Worm (Caenorhabditis elegans) whole organism, young adult: ENCODE measurements around the gene F46F5.11.
"Not testable (repeated sequence)": the region's sequence is repeated elsewhere in the genome, so short reads cannot be mapped to it uniquely, and the experiment has no call there.

Experiments used
- C06A6.2 ChIP-seq: fragments of 200-800 bp; sonication (Bioruptor generic); conservative IDR thresholded peaks from 2 replicates; pipeline ENCODE4 v1.3.6; 2022; ENCODE audit warnings: missing genetic modification characterization, missing compliant biosample characterization
- C17E4.6 ChIP-seq: fragments of 200-800 bp; sonication (Bioruptor generic); IDR thresholded peaks from 2 replicates; pipeline ENCODE4 v1.3.6; 2022; ENCODE audit warnings: missing genetic modification reagents, missing genetic modification characterization, missing compliant biosample characterization
- K11D2.4 ChIP-seq: fragments of 200-800 bp; sonication (Bioruptor generic); IDR thresholded peaks from 2 replicates; pipeline ENCODE4 v1.3.6; 2022; ENCODE audit warnings: missing genetic modification reagents, missing genetic modification characterization, missing compliant biosample characterization
- K12H6.12 ChIP-seq: fragments of 200-800 bp; sonication (Bioruptor generic); optimal IDR thresholded peaks from 2 replicates; lab custom pipeline; 2018; ENCODE audit warnings: mild to moderate bottlenecking, missing genetic modification characterization, missing compliant biosample characterization
- Y53F4B.3 ChIP-seq: fragments of 200-800 bp; sonication (Bioruptor generic); IDR thresholded peaks from 2 replicates; pipeline ENCODE4 v1.3.6; 2022; ENCODE audit warnings: missing genetic modification reagents, missing genetic modification characterization, missing compliant biosample characterization
- Y56A3A.18 ChIP-seq: fragments of 200-800 bp; sonication (Bioruptor generic); IDR thresholded peaks from 2 replicates; pipeline ENCODE4 v1.3.6; 2022; ENCODE audit warnings: missing genetic modification reagents, missing genetic modification characterization, missing compliant biosample characterization
- Y79H2A.3 ChIP-seq: fragments of 200-800 bp; sonication (Bioruptor generic); conservative IDR thresholded peaks from 2 replicates; pipeline ENCODE4 v1.3.6; 2022; ENCODE audit warnings: missing genetic modification reagents, missing genetic modification characterization, missing compliant biosample characterization
- ama-1 ChIP-seq, 3 experiments: fragments of 150-350 bp in 1 of 3; sonication (generic microtip) in 2 of 3; optimal IDR thresholded peaks; 2 replicates each; lab custom pipeline; 2014 to 2018; ENCODE audit warnings: missing biosample characterization in 2 of 3, missing genetic modification characterization in 2 of 3, missing genetic modification reagents in 2 of 3
- attf-3 ChIP-seq: fragments of 200-800 bp; sonication (Bioruptor generic); conservative IDR thresholded peaks from 2 replicates; pipeline ENCODE4 v1.3.6; 2022; ENCODE audit warnings: missing genetic modification reagents, missing genetic modification characterization, missing compliant biosample characterization
- attf-6 ChIP-seq: fragments of 200-800 bp; sonication (Bioruptor generic); IDR thresholded peaks from 2 replicates; pipeline ENCODE4 v1.3.6; 2022; ENCODE audit warnings: missing genetic modification reagents, missing genetic modification characterization, missing compliant biosample characterization
- ceh-27 ChIP-seq: fragments of 200-800 bp; sonication (Bioruptor generic); optimal IDR thresholded peaks from 2 replicates; lab custom pipeline; 2018; ENCODE audit warnings: mild to moderate bottlenecking, missing genetic modification characterization, moderate library complexity, missing compliant biosample characterization
- ceh-58 ChIP-seq: fragments of 200-800 bp; sonication (Bioruptor generic); IDR thresholded peaks from 2 replicates; pipeline ENCODE4 v1.3.6; 2022; ENCODE audit warnings: missing genetic modification characterization, missing compliant biosample characterization
- chd-7 ChIP-seq: sonication (generic microtip); optimal IDR thresholded peaks from 2 replicates; lab custom pipeline; 2016; ENCODE audit warnings: mild to moderate bottlenecking, missing genetic modification characterization, moderate library complexity, missing compliant biosample characterization
- dpff-1 ChIP-seq: sonication (generic microtip); optimal IDR thresholded peaks from 2 replicates; lab custom pipeline; 2017; ENCODE audit warnings: mild to moderate bottlenecking, missing genetic modification characterization, missing compliant biosample characterization
- dpl-1 ChIP-seq: fragments of 150-350 bp; optimal IDR thresholded peaks from 2 replicates; lab custom pipeline; 2014; ENCODE audit warnings: missing biosample characterization, missing genetic modification reagents, missing genetic modification characterization
- efl-1 ChIP-seq: fragments of 150-350 bp; optimal IDR thresholded peaks from 2 replicates; lab custom pipeline; 2014; ENCODE audit warnings: missing biosample characterization, missing genetic modification reagents, missing genetic modification characterization
- hlh-12 ChIP-seq: sonication (generic microtip); optimal IDR thresholded peaks from 2 replicates; lab custom pipeline; 2016; ENCODE audit warnings: missing genetic modification characterization, missing compliant biosample characterization
- hlh-26 ChIP-seq: fragments of 200-800 bp; sonication (Bioruptor generic); conservative IDR thresholded peaks from 2 replicates; pipeline ENCODE4 v1.3.6; 2022; ENCODE audit warnings: missing genetic modification reagents, missing genetic modification characterization, missing compliant biosample characterization
- hrde-1 ChIP-seq: sonication (generic microtip); optimal IDR thresholded peaks from 2 replicates; lab custom pipeline; 2016; ENCODE audit warnings: missing genetic modification characterization, mild to moderate bottlenecking, missing compliant biosample characterization, moderate library complexity, missing genotype, missing genetic modification reagents, borderline replicate concordance
- let-607 ChIP-seq, 2 experiments: fragments of 200-800 bp in 1 of 2; sonication (Bioruptor generic) in 1 of 2; sonication (generic microtip) in 1 of 2; optimal IDR thresholded peaks; 2 replicates each; lab custom pipeline; 2016 to 2018; ENCODE audit warnings: mild to moderate bottlenecking in 2 of 2, missing compliant biosample characterization in 2 of 2, missing genetic modification characterization in 2 of 2, moderate library complexity in 2 of 2, missing genotype in 1 of 2
- lin-26 ChIP-seq: fragments of 200-800 bp; sonication (Bioruptor generic); IDR thresholded peaks from 2 replicates; pipeline ENCODE4 v1.3.6; 2022; ENCODE audit warnings: missing genetic modification reagents, missing genetic modification characterization, missing compliant biosample characterization
- lir-1 ChIP-seq: fragments of 200-800 bp; sonication (Bioruptor generic); conservative IDR thresholded peaks from 2 replicates; pipeline ENCODE4 v1.3.6; 2022; ENCODE audit warnings: missing genetic modification reagents, missing genetic modification characterization, missing compliant biosample characterization
- lsy-27 ChIP-seq: sonication (generic microtip); optimal IDR thresholded peaks from 2 replicates; lab custom pipeline; 2017; ENCODE audit warnings: missing genetic modification characterization, mild to moderate bottlenecking, missing compliant biosample characterization, antibody characterized with exemption, missing genotype, borderline replicate concordance; ENCODE audit not compliant: insufficient read depth
- madf-3 ChIP-seq: fragments of 200-800 bp; sonication (Bioruptor generic); IDR thresholded peaks from 2 replicates; pipeline ENCODE4 v1.3.6; 2022; ENCODE audit warnings: missing genetic modification reagents, missing genetic modification characterization, missing compliant biosample characterization
- mcd-1 ChIP-seq: fragments of 200-800 bp; sonication (Bioruptor generic); IDR thresholded peaks from 2 replicates; pipeline ENCODE4 v1.3.6; 2022; ENCODE audit warnings: missing genetic modification reagents, missing genetic modification characterization, missing compliant biosample characterization
- mes-4 ChIP-seq: sonication (generic microtip); optimal IDR thresholded peaks from 2 replicates; lab custom pipeline; 2016; ENCODE audit warnings: missing genotype, missing genetic modification characterization, missing compliant biosample characterization
- nfyb-1 ChIP-seq: fragments of 200-800 bp; sonication (Bioruptor generic); IDR thresholded peaks from 2 replicates; pipeline ENCODE4 v1.3.6; 2022; ENCODE audit warnings: missing genetic modification reagents, missing genetic modification characterization, missing compliant biosample characterization
- nhr-27 ChIP-seq: fragments of 200-800 bp; sonication (Bioruptor generic); optimal IDR thresholded peaks from 2 replicates; lab custom pipeline; 2018; ENCODE audit warnings: mild to moderate bottlenecking, missing genetic modification characterization, moderate library complexity, missing compliant biosample characterization
- nhr-90 ChIP-seq: sonication (generic microtip); optimal IDR thresholded peaks from 2 replicates; lab custom pipeline; 2016; ENCODE audit warnings: missing genotype, mild to moderate bottlenecking, missing genetic modification characterization, missing compliant biosample characterization
- pha-4 ChIP-seq: fragments of 150-350 bp; sonication (generic microtip); optimal IDR thresholded peaks from 2 replicates; lab custom pipeline; 2014; ENCODE audit warnings: missing biosample characterization, missing genetic modification reagents, missing genetic modification characterization
- rcor-1 ChIP-seq: fragments of 200-800 bp; sonication (Bioruptor generic); IDR thresholded peaks from 2 replicates; pipeline ENCODE4 v1.3.6; 2022; ENCODE audit warnings: missing genetic modification reagents, missing genetic modification characterization, missing compliant biosample characterization
- rec-8 ChIP-seq, 2 experiments: sonication (generic microtip); optimal IDR thresholded peaks; 2 replicates each; lab custom pipeline; 2016; ENCODE audit warnings: mild to moderate bottlenecking in 2 of 2, missing genetic modification characterization in 2 of 2, missing genetic modification reagents in 2 of 2, missing genotype in 2 of 2, missing biosample characterization in 1 of 2, missing compliant biosample characterization in 1 of 2, moderate library complexity in 1 of 2
- rpc-1 ChIP-seq, 2 experiments: fragments of 150-350 bp in 1 of 2; sonication (generic microtip) in 1 of 2; optimal IDR thresholded peaks; 2 replicates each; lab custom pipeline; 2014 to 2018; ENCODE audit warnings: missing biosample characterization in 1 of 2, missing genetic modification characterization in 1 of 2, missing genetic modification reagents in 1 of 2, missing genotype in 1 of 2
- zfh-2 ChIP-seq: fragments of 200-800 bp; sonication (Bioruptor generic); conservative IDR thresholded peaks from 2 replicates; pipeline ENCODE4 v1.3.6; 2022; ENCODE audit warnings: missing genetic modification reagents, missing genetic modification characterization, missing compliant biosample characterization
- ztf-28 ChIP-seq: fragments of 200-800 bp; sonication (Bioruptor generic); IDR thresholded peaks from 2 replicates; pipeline ENCODE4 v1.3.6; 2022; ENCODE audit warnings: missing genetic modification reagents, missing genetic modification characterization, missing compliant biosample characterization

The F46F5.11 gene

DNA sequence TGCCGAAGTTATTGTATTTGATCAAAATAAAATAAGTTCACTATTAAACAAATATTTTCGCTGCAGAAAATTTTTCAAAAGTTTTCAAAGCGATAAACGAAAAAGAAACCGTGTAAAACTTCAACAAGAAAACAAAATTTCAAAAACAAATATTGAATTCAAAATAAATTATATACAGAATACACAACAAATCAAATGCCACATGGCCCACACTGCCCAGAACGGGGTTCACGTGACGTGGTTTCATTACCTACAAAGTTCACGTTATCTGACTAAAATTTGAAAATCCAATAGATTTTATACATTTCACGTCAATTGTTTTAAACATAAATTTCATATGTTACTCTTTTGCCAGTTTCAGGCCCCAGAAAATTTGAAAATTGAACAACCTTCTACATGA lies 12.0 kb downstream of the F46F5.11 start, which contains the start of gene F46F5.7 (continued):
- no peak for TF ChIP-seq Y53F4B.3 (GFP tag; lab: Robert Waterston, UW)

DNA sequence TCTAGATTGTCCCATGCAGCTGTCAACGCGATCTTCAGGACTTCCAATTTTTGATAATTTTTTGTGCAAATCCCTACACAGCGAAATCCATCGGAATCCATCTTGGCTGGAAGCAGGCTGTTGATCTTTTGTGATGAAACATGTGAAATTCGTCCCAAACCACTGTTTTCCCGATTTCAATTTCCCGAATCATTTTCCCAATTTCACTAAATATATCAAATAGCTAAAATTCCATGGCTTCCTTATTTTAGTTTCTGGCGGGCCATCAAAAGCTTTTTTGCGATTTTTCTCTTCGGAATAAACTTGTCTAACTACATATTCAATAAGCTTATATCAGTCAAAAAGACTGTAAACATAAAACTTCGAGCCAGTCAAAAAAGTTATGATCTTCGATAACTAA lies 13.0 kb downstream of the F46F5.11 start, which contains the start of gene F46F5.8:
Gene F46F5.8, minus strand, starts transcription at position 101 of the 400 bp plus-strand sequence.
- TF ChIP-seq ztf-28 (GFP tag; lab: Robert Waterston, UW) (no peak), efl-1 (no peak), mes-4 (no peak), lir-1 (no peak), C06A6.2 (GFP tag; lab: Robert Waterston, UW) (no peak), Y56A3A.18 (GFP tag; lab: Robert Waterston, UW) (no peak), hlh-12 (tag; lab: Kevin White, UChicago) (no peak), K11D2.4 (GFP tag; lab: Robert Waterston, UW) (no peak)

DNA sequence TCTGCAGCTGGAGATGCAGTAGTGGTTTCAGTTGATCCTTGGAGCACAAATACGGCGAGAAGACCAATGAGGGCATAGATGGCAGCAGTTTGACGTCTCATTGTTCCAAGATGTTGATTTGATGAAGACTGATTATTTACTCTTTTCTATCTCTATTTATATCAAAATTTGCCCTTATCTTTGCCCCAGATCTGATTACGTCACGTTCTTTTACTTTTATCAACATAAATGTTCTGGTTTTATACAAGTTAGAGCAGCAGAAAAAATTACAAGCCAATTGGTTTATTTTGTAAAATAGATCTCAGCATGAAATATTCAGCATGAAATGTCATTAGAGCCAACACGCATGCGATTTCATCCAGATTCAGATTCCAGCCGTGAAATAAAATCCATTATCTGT lies 14.2 kb downstream of the F46F5.11 start, which contains the start of gene msrp-4:
Gene msrp-4, minus strand, starts transcription at position 101 of the 400 bp plus-strand sequence.
- TF ChIP-seq rec-8 (tag; optimal IDR thresholded peaks at IDR 0.05; lab: Kevin White, UChicago); attf-6 (GFP tag; lab: Robert Waterston, UW); ceh-27: not testable (repeated sequence)

DNA sequence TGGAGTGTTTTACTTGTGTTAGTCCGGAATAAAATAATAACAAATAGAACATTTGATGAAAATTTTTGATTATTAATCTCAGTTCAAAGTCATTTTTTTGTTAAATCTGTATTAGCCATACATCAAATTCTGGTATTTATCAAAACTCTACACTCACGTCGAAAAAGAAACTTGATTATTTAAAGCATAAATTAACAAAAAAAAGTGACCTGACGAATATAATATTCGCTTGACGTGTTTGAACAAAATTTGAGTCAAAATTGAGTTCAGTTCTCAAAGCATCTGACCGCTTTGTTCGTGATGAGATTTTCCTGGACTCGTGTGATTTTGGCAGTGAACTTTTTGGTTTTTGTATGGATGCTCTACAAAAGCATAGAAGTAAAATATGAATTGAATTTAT lies 15.0 kb downstream of the F46F5.11 start, which contains the start of gene F46F5.10:
Gene F46F5.10, plus strand, starts transcription at position 301 of the 400 bp plus-strand sequence.
- TF ChIP-seq let-607 (tag; optimal IDR thresholded peaks at IDR 0.05; lab: Kevin White, UChicago) (no peak), attf-6 (GFP tag; lab: Robert Waterston, UW) (no peak)

DNA sequence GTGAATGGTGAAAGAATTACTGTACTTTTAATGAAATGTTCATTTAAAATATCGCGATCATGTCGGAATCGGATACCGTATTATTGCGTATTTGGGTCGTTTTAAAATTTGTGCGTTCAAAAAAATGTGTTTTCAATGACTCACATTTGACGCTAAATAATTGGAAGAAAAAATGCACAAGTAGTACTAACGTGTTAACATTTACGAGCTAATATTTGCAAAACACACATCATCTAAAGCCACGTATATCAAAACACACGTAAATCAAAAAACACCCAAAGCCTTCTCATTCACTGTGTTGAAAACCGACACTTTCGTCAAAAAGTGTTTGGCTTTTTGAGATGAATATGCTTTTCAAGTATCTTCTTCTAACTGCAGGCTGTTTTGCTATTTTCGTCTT lies 17.0 kb downstream of the F46F5.11 start, which contains the start of gene F28A10.1:
Gene F28A10.1, plus strand, starts transcription at position 301 of the 400 bp plus-strand sequence.
- TF ChIP-seq zfh-2 (GFP tag; lab: Robert Waterston, UW), result no peak
- no peak for TF ChIP-seq K12H6.12 (tag; lab: Kevin White, UChicago)
- no peak for TF ChIP-seq hrde-1
- TF ChIP-seq C17E4.6, result no peak
- no peak for TF ChIP-seq rpc-1 (optimal IDR thresholded peaks at IDR 0.05; lab: Kevin White, UChicago)
- no peak for TF ChIP-seq rpc-1 (tag; optimal IDR thresholded peaks at IDR 0.05; lab: Kevin White, UChicago)
- no peak for TF ChIP-seq dpff-1
- TF ChIP-seq hlh-26, result no peak
- TF ChIP-seq Y56A3A.18 (GFP tag; lab: Robert Waterston, UW), result no peak
- TF ChIP-seq pha-4 (tag; lab: Kevin White, UChicago), result no peak
- TF ChIP-seq madf-3, result no peak
- no peak for TF ChIP-seq nhr-90 (tag; lab: Kevin White, UChicago)
- no peak for TF ChIP-seq ceh-58 (GFP tag; lab: Robert Waterston, UW)
- no peak for TF ChIP-seq attf-3 (GFP tag; lab: Robert Waterston, UW)
- TF ChIP-seq nfyb-1 (GFP tag; lab: Robert Waterston, UW), result no peak
- TF ChIP-seq ama-1 (optimal IDR thresholded peaks at IDR 0.05; lab: Kevin White, UChicago), result no peak
- no peak for TF ChIP-seq ama-1 (GFP tag; optimal IDR thresholded peaks at IDR 0.05; lab: Kevin White, UChicago)
- TF ChIP-seq mcd-1 (GFP tag; lab: Robert Waterston, UW), result no peak
- TF ChIP-seq efl-1, result no peak

DNA sequence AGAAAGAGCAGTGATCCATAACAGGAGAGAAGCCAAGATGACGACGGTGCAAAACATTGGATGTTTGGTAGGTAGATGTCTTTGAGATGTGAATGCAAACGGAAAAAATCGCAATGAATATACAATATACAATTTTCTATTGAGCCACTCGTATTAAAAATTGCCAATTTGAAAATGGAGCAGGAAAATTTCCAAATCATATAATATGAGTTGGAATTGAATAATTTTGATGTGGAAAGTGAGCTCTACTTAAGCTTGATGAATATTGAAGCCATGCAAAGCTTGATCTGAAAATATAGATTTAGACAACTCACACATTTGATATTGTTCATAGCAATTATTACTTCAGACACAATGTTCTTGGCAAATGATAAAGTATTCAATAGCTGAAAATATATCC lies 29.9 kb downstream of the F46F5.11 start, which contains the start of gene F28A10.8:
Gene F28A10.8, minus strand, starts transcription at position 101 of the 400 bp plus-strand sequence.
- TF ChIP-seq chd-7, result no peak
- no peak for TF ChIP-seq Y79H2A.3 (GFP tag; lab: Robert Waterston, UW)
- TF ChIP-seq rcor-1 (GFP tag; lab: Robert Waterston, UW), result no peak
- TF ChIP-seq attf-3 (GFP tag; lab: Robert Waterston, UW), result no peak
- TF ChIP-seq lsy-27 (tag; lab: Kevin White, UChicago), result no peak
- TF ChIP-seq lin-26 (GFP tag; lab: Robert Waterston, UW), result no peak
- TF ChIP-seq dpl-1 (GFP tag; lab: Kevin White, UChicago), result no peak
- no peak for TF ChIP-seq nhr-27 (tag; lab: Kevin White, UChicago)
